Worm (Caenorhabditis elegans): ENCODE measurements around the gene ugt-66.

ce11 chrIII:6190810-6191209 is 3.6 kb downstream of the ugt-66 start, which contains the start of gene C23G10.5:
- no peak for TF ChIP-seq daf-12 (tag; optimal IDR thresholded peaks at IDR 0.05)
- no peak for TF ChIP-seq pha-4 (tag; optimal IDR thresholded peaks at IDR 0.05)
- no peak for TF ChIP-seq nhr-11 (tag; optimal IDR thresholded peaks at IDR 0.05)
- TF ChIP-seq mdl-1 (tag; optimal IDR thresholded peaks at IDR 0.05) = no peak
